Worm (Caenorhabditis elegans): ENCODE results near the gene spot-1.
A peak's percentile ranks its signal among the peaks of the same experiment; 100 is the strongest.

Gene spot-1

ce11 chrIII:7292569-7292968 is 15.5 kb upstream of the spot-1 start (continued):
- TF ChIP-seq efl-1 (optimal IDR thresholded peaks at IDR 0.05) (peak in 1 of 2 experiments; percentile 5), efl-1 (GFP tag; optimal IDR thresholded peaks at IDR 0.05 in 1 of 2) (no peak), mep-1 (tag; optimal IDR thresholded peaks at IDR 0.05) (peak; percentile 69), nhr-84 (tag; optimal IDR thresholded peaks at IDR 0.05) (no peak), rnt-1 (tag; optimal IDR thresholded peaks at IDR 0.05) (peak; percentile 4), lin-14 (GFP tag; optimal IDR thresholded peaks at IDR 0.05) (peak; percentile 61), C16A3.4 (tag; optimal IDR thresholded peaks at IDR 0.05) (peak; percentile 22), egl-27 (tag; optimal IDR thresholded peaks at IDR 0.05) (no peak), nhr-20 (tag; optimal IDR thresholded peaks at IDR 0.05) (no peak), fkh-10 (GFP tag; optimal IDR thresholded peaks at IDR 0.05) (no peak), blmp-1 (tag; optimal IDR thresholded peaks at IDR 0.05) (peak; percentile 98)

DNA sequence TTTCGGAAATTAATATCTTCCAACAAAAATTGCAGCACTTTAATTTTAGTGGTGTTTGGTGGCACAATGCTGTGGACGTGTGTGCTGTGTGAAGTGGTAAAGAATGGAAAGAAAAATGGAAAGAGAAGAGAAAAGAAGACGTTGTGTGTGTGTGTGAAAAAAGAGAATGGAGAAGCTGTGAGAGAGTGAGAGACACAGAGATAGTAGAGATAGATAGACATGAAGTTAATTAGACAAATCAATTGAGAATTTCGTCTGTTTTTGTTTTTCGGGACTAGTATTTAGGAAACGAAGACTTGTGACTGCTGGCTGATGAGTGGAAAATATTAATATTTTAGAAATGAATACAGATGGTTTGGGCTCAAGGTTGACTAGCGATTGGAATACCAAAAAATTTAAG is 14.1 kb upstream of the spot-1 start:
- TF ChIP-seq grh-1 (GFP tag; IDR thresholded peaks at IDR 0.05) = no peak
- TF ChIP-seq snu-23 (GFP tag; optimal IDR thresholded peaks at IDR 0.05) = peak; percentile 9
- TF ChIP-seq nhr-71 (tag; optimal IDR thresholded peaks at IDR 0.05) = peak; percentile 16
- peak in 1 of 2 experiments; percentile 4 for TF ChIP-seq lsy-2 (tag; optimal IDR thresholded peaks at IDR 0.05)
- TF ChIP-seq nhr-237 (tag; optimal IDR thresholded peaks at IDR 0.05) = no peak
- TF ChIP-seq blmp-1 (tag; optimal IDR thresholded peaks at IDR 0.05) = peak; percentile 17
- TF ChIP-seq nhr-19 (GFP tag; conservative IDR thresholded peaks at IDR 0.05) = no peak
- peak; percentile 12 for TF ChIP-seq dsc-1 (tag; optimal IDR thresholded peaks at IDR 0.05)
- peak; percentile 51 for TF ChIP-seq lin-14 (GFP tag; optimal IDR thresholded peaks at IDR 0.05)

DNA sequence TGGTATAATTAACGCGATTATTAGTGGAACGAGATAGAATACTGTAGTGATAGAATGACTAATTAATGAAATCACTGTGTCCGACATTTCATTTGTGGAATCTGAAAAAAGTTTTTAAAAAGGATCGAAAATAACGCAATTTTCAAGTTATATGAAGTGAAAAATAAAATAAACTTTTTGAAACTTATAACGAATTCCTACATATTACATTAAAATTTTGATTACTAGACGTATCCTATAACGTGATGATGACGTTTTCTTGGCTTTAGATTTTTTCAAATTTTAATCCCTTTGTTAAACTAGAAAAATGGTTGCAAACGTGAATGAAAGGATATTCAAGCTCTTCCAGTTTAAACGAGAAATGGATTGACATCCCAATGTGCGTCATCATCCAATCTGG is 13.4 kb upstream of the spot-1 start, which contains the start of gene algn-11:
Gene algn-11 (minus strand): TSS at position 101 of the 400 bp plus-strand sequence.
- TF ChIP-seq snpc-4 (tag; optimal IDR thresholded peaks at IDR 0.05) (no peak), nhr-19 (GFP tag; conservative IDR thresholded peaks at IDR 0.05) (no peak), elt-2 (tag; optimal IDR thresholded peaks at IDR 0.05) (no peak), lir-3 (tag; optimal IDR thresholded peaks at IDR 0.05; ENCODE audit: poor library complexity) (no peak), nhr-85 (tag) (no peak), mep-1 (tag; optimal IDR thresholded peaks at IDR 0.05) (no peak), skn-1 (tag; optimal IDR thresholded peaks at IDR 0.05) (no peak), isw-1 (GFP tag; IDR thresholded peaks at IDR 0.05) (no peak), fkh-8 (tag; optimal IDR thresholded peaks at IDR 0.05) (no peak), C04F5.9 (tag; optimal IDR thresholded peaks at IDR 0.05) (no peak), unc-130 (tag; optimal IDR thresholded peaks at IDR 0.05) (no peak), unc-86 (tag; optimal IDR thresholded peaks at IDR 0.05) (no peak), efl-1 (optimal IDR thresholded peaks at IDR 0.05) (no peak), efl-1 (GFP tag; optimal IDR thresholded peaks at IDR 0.05 in 1 of 2) (no peak), ets-5 (GFP tag; IDR thresholded peaks at IDR 0.05) (no peak), nhr-76 (tag; optimal IDR thresholded peaks at IDR 0.05) (no peak)

ce11 chrIII:7287503-7287902 is 10.4 kb upstream of the spot-1 start, which contains the start of gene ykt-6:
ykt-6 (minus strand) TSS chrIII:7287603.
- TF ChIP-seq lin-35 (GFP tag; optimal IDR thresholded peaks at IDR 0.05) (no peak), efl-1 (optimal IDR thresholded peaks at IDR 0.05) (no peak), efl-1 (GFP tag; optimal IDR thresholded peaks at IDR 0.05 in 1 of 2) (peak in 1 of 2 experiments; percentile 88), mef-2 (tag; optimal IDR thresholded peaks at IDR 0.05) (no peak), unc-98 (GFP tag; IDR thresholded peaks at IDR 0.05) (no peak), mdl-1 (tag; optimal IDR thresholded peaks at IDR 0.05) (no peak), nhr-85 (tag) (no peak), mab-9 (GFP tag; IDR thresholded peaks at IDR 0.05) (no peak)

- TF ChIP-seq aly-2 (tag; optimal IDR thresholded peaks at IDR 0.05) (no peak), elt-3 (tag; optimal IDR thresholded peaks at IDR 0.05) (no peak), mab-9 (GFP tag; IDR thresholded peaks at IDR 0.05) (no peak), nhr-90 (tag; optimal IDR thresholded peaks at IDR 0.05; ENCODE audit: poor library complexity) (no peak), hlh-4 (tag; optimal IDR thresholded peaks at IDR 0.05) (no peak), dpl-1 (GFP tag; optimal IDR thresholded peaks at IDR 0.05) (no peak), hlh-17 (GFP tag; optimal IDR thresholded peaks at IDR 0.05; ENCODE audit: borderline replicate concordance) (no peak), ceh-88 (GFP tag; IDR thresholded peaks at IDR 0.05) (no peak), unc-30 (tag; optimal IDR thresholded peaks at IDR 0.05) (no peak), rnt-1 (tag; optimal IDR thresholded peaks at IDR 0.05) (no peak)
Measured at ce11 chrIII:7285783-7286182, 8.7 kb upstream of the spot-1 start, which contains the start of gene pho-5. pho-5 (minus strand) TSS chrIII:7285883.
